Worm (Caenorhabditis elegans) whole organism, L4 larva: ENCODE results near the gene pdhb-1.
A peak's percentile ranks its signal among the peaks of the same experiment; 100 is the strongest.

Source experiments
- D1046.2 ChIP-seq: fragments of 200-800 bp; sonication (Bioruptor generic); IDR thresholded peaks from 2 replicates; pipeline ENCODE4 v1.3.6; 2022; ENCODE audit warnings: missing genetic modification characterization, missing compliant biosample characterization
- F10B5.3 ChIP-seq: sonication (generic microtip); optimal IDR thresholded peaks from 2 replicates; lab custom pipeline; 2016; ENCODE audit warnings: mild to moderate bottlenecking, missing genetic modification characterization, missing compliant biosample characterization
- T20F7.1 ChIP-seq: fragments of 200-800 bp; sonication (Bioruptor generic); optimal IDR thresholded peaks from 2 replicates; lab custom pipeline; 2018; ENCODE audit warnings: mild to moderate bottlenecking, missing genetic modification characterization, missing compliant biosample characterization
- Y48G9A.11 ChIP-seq: fragments of 200-800 bp; sonication (Bioruptor generic); IDR thresholded peaks from 2 replicates; pipeline ENCODE4 v1.3.6; 2022; ENCODE audit warnings: missing genetic modification reagents, missing genetic modification characterization, missing compliant biosample characterization
- ZK546.5 ChIP-seq, 2 experiments: sonication (generic microtip); optimal IDR thresholded peaks; 2 replicates each; lab custom pipeline; 2017; ENCODE audit warnings: missing biosample characterization in 2 of 2, missing genetic modification characterization in 2 of 2
- aha-1 ChIP-seq: fragments of 150-350 bp; peaks from one replicate; lab custom pipeline; 2014; ENCODE audit warnings: missing biosample characterization, missing genetic modification characterization
- attf-4 ChIP-seq: sonication (generic microtip); optimal IDR thresholded peaks from 3 replicates; lab custom pipeline; 2017; ENCODE audit warnings: missing biosample characterization, missing genetic modification characterization
- ceh-32 ChIP-seq: sonication (generic microtip); optimal IDR thresholded peaks from 2 replicates; lab custom pipeline; 2016; ENCODE audit warnings: mild to moderate bottlenecking, missing genetic modification characterization, missing compliant biosample characterization; ENCODE audit not compliant: poor library complexity
- daf-16 ChIP-seq, 3 experiments: sonication (generic microtip); optimal IDR thresholded peaks; 2 replicates each; lab custom pipeline; 2016 to 2017; ENCODE audit warnings: missing genetic modification characterization in 3 of 3, missing genetic modification reagents in 3 of 3, mild to moderate bottlenecking in 2 of 3, missing compliant biosample characterization in 2 of 3, missing biosample characterization in 1 of 3, moderate library complexity in 1 of 3
- daf-8 ChIP-seq: fragments of 200-800 bp; sonication (Bioruptor generic); IDR thresholded peaks from 2 replicates; pipeline ENCODE4 v1.3.6; 2022; ENCODE audit warnings: missing genetic modification characterization, missing compliant biosample characterization
- dmd-6 ChIP-seq: fragments of 200-800 bp; sonication (Bioruptor generic); IDR thresholded peaks from 2 replicates; pipeline ENCODE4 v1.3.6; 2022; ENCODE audit warnings: missing genetic modification reagents, missing genetic modification characterization, missing compliant biosample characterization
- dpl-1 ChIP-seq: fragments of 150-350 bp; optimal IDR thresholded peaks from 2 replicates; lab custom pipeline; 2014; ENCODE audit warnings: missing biosample characterization, missing genetic modification reagents, missing genetic modification characterization
- duxl-1 ChIP-seq: sonication (generic microtip); optimal IDR thresholded peaks from 2 replicates; lab custom pipeline; 2016; ENCODE audit warnings: mild to moderate bottlenecking, missing genetic modification characterization, moderate library complexity, missing compliant biosample characterization; ENCODE audit not compliant: poor library complexity
- dve-1 ChIP-seq: sonication (generic microtip); optimal IDR thresholded peaks from 2 replicates; lab custom pipeline; 2017; ENCODE audit warnings: antibody characterized with exemption, mild to moderate bottlenecking, missing genetic modification characterization, missing compliant biosample characterization; ENCODE audit not compliant: insufficient read depth
- egl-43 ChIP-seq: fragments of 200-800 bp; sonication (Bioruptor generic); IDR thresholded peaks from 2 replicates; pipeline ENCODE4 v1.3.6; 2022; ENCODE audit warnings: missing genetic modification reagents, missing genetic modification characterization, missing compliant biosample characterization
- fkh-10 ChIP-seq: fragments of 150-350 bp; optimal IDR thresholded peaks from 2 replicates; lab custom pipeline; 2014; ENCODE audit warnings: missing biosample characterization, missing genetic modification reagents, missing genetic modification characterization
- fos-1 ChIP-seq: fragments of 150-350 bp; optimal IDR thresholded peaks from 2 replicates; lab custom pipeline; 2014; ENCODE audit warnings: missing biosample characterization, missing genetic modification characterization
- hif-1 ChIP-seq, 2 experiments: sonication (generic microtip); optimal IDR thresholded peaks; 2 replicates each; lab custom pipeline; 2016 to 2017; ENCODE audit warnings: missing compliant biosample characterization in 2 of 2, missing genetic modification characterization in 2 of 2, missing genetic modification reagents in 2 of 2, missing genotype in 2 of 2, mild to moderate bottlenecking in 1 of 2
- hlh-30 ChIP-seq: sonication (generic microtip); optimal IDR thresholded peaks from 2 replicates; lab custom pipeline; 2017; ENCODE audit warnings: antibody characterized with exemption, mild to moderate bottlenecking, missing genetic modification characterization, missing compliant biosample characterization; ENCODE audit not compliant: insufficient read depth
- jun-1 ChIP-seq: fragments of 150-350 bp; optimal IDR thresholded peaks from 2 replicates; lab custom pipeline; 2014; ENCODE audit warnings: missing biosample characterization, missing genetic modification reagents, missing genetic modification characterization
- lim-7 ChIP-seq: fragments of 200-800 bp; sonication (Bioruptor generic); IDR thresholded peaks from 2 replicates; pipeline ENCODE4 v1.3.6; 2022; ENCODE audit warnings: missing genetic modification characterization, missing compliant biosample characterization
- lin-1 ChIP-seq: fragments of 200-800 bp; sonication (Bioruptor generic); IDR thresholded peaks from 2 replicates; pipeline ENCODE4 v1.3.6; 2022; ENCODE audit warnings: missing genetic modification reagents, missing genetic modification characterization, missing compliant biosample characterization
- mdl-1 ChIP-seq, 2 experiments: fragments of 150-350 bp in 1 of 2; sonication (generic microtip) in 1 of 2; optimal IDR thresholded peaks; 2 replicates each; lab custom pipeline; 2014 to 2017; ENCODE audit warnings: missing biosample characterization in 2 of 2, missing genetic modification characterization in 2 of 2
- nhr-11 ChIP-seq: fragments of 150-350 bp; optimal IDR thresholded peaks from 2 replicates; lab custom pipeline; 2014; ENCODE audit warnings: missing biosample characterization, missing genetic modification characterization
- nhr-25 ChIP-seq: sonication (generic microtip); optimal IDR thresholded peaks from 2 replicates; lab custom pipeline; 2017; ENCODE audit warnings: missing genetic modification characterization, mild to moderate bottlenecking, missing compliant biosample characterization, antibody characterized with exemption, moderate library complexity, borderline replicate concordance; ENCODE audit not compliant: insufficient read depth
- nhr-42 ChIP-seq: fragments of 200-800 bp; sonication (Bioruptor generic); IDR thresholded peaks from 2 replicates; pipeline ENCODE4 v1.3.6; 2022; ENCODE audit warnings: missing genetic modification characterization, missing compliant biosample characterization
- nhr-6 ChIP-seq: fragments of 150-350 bp; optimal IDR thresholded peaks from 2 replicates; lab custom pipeline; 2014; ENCODE audit warnings: missing biosample characterization, missing genetic modification characterization
- pha-4 ChIP-seq, 2 experiments: fragments of 150-350 bp in 1 of 2; fragments of 200-800 bp in 1 of 2; sonication (Bioruptor generic) in 1 of 2; IDR thresholded peaks in 1 of 2; optimal IDR thresholded peaks in 1 of 2; 2 replicates each; pipeline versions ENCODE4 v1.3.6 to Lab custom; 2014 to 2022; ENCODE audit warnings: missing genetic modification characterization in 2 of 2, missing genetic modification reagents in 2 of 2, missing biosample characterization in 1 of 2, missing compliant biosample characterization in 1 of 2
- php-3 ChIP-seq: fragments of 200-800 bp; sonication (Bioruptor generic); IDR thresholded peaks from 2 replicates; pipeline ENCODE4 v1.3.6; 2022; ENCODE audit warnings: missing genetic modification reagents, missing genetic modification characterization, missing compliant biosample characterization
- spr-1 ChIP-seq: sonication (generic microtip); optimal IDR thresholded peaks from 2 replicates; lab custom pipeline; 2016; ENCODE audit warnings: mild to moderate bottlenecking, missing genetic modification characterization, missing compliant biosample characterization
- spr-3 ChIP-seq: fragments of 200-800 bp; sonication (Bioruptor generic); optimal IDR thresholded peaks from 2 replicates; lab custom pipeline; 2018; ENCODE audit warnings: mild to moderate bottlenecking, missing genetic modification characterization, missing compliant biosample characterization
- vab-7 ChIP-seq: fragments of 200-800 bp; sonication (Bioruptor generic); IDR thresholded peaks from 2 replicates; pipeline ENCODE4 v1.3.6; 2022; ENCODE audit warnings: missing genetic modification reagents, missing genetic modification characterization, missing compliant biosample characterization
- zag-1 ChIP-seq: fragments of 150-350 bp; optimal IDR thresholded peaks from 2 replicates; lab custom pipeline; 2014; ENCODE audit warnings: missing biosample characterization, missing genetic modification characterization
- zfp-2 ChIP-seq: sonication (generic microtip); optimal IDR thresholded peaks from 2 replicates; lab custom pipeline; 2016; ENCODE audit warnings: mild to moderate bottlenecking, missing genetic modification characterization, missing compliant biosample characterization
- zfp-3 ChIP-seq: fragments of 200-800 bp; sonication (Bioruptor generic); conservative IDR thresholded peaks from 2 replicates; pipeline ENCODE4 v1.3.6; 2022; ENCODE audit warnings: missing genetic modification reagents, missing genetic modification characterization, missing compliant biosample characterization
- zip-2 ChIP-seq: fragments of 150-350 bp; optimal IDR thresholded peaks from 2 replicates; lab custom pipeline; 2014; ENCODE audit warnings: missing biosample characterization, missing genetic modification characterization
- ztf-11 ChIP-seq: fragments of 150-350 bp; optimal IDR thresholded peaks from 2 replicates; lab custom pipeline; 2014; ENCODE audit warnings: missing biosample characterization, missing genetic modification characterization

The pdhb-1 gene

DNA sequence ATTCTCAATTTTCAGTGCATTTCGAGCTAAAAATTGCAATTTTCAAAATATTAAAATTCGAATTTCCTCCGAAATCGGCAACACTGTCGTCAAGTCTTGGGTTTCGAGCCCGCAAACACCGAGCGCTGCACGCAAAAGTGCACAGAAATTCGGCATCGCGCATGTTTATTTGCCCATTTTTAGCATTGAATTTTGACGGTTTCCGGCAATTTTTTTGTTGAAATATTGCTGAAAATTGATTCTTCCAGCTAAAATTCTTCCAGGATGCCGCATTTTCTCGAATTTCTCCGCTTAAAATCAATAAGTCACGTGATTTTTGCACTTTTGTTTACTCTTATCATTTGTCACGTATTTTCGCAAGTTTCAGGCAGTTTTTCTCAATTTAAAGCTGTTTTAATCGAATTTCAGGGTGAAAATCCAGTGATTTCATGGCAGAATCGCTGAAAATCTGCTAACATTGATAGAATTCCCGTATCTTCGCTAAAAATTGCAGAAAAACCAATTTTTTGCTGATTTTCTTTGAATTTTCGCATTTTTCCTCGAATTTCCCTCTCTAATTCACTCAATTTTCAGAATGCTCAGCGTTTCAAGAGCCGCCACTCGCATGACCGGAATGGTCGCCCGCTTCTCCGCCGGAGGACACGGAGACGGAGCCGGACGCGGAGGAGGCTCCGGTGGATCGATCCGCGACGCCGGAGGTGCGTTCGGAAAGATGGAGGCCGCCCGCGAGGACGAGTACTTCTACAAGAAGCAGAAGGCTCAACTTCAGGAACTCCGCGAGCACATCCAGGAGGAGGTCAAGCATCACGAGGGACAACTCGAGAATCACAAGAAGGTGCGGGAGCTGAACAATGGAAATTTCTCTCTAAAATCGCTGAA lies 13.9 kb upstream of the pdhb-1 start, which contains the start of gene mai-2 (continued):
- no peak for TF ChIP-seq daf-8 (GFP tag; lab: Robert Waterston, UW)
- 0 out of 2 replicates have a peak, but pooled peaks have one; percentile 38 for TF ChIP-seq php-3
- no peak for TF ChIP-seq jun-1
- TF ChIP-seq spr-1 (tag; lab: Kevin White, UChicago), result no peak
- peak; percentile 76 to 97 for TF ChIP-seq hif-1 (tag; optimal IDR thresholded peaks at IDR 0.05; lab: Kevin White, UChicago)
- TF ChIP-seq nhr-6 (tag; lab: Kevin White, UChicago), result peak; percentile 42
- TF ChIP-seq fos-1 (tag; lab: Kevin White, UChicago), result no peak
- peak; percentile 39 for TF ChIP-seq T20F7.1 (GFP tag; lab: Kevin White, UChicago)
- no peak for TF ChIP-seq attf-4 (tag; lab: Kevin White, UChicago)
- TF ChIP-seq dmd-6, result no peak
- TF ChIP-seq ZK546.5 (tag; optimal IDR thresholded peaks at IDR 0.05; lab: Kevin White, UChicago), result no peak
- no peak for TF ChIP-seq F10B5.3
- no peak for TF ChIP-seq ceh-32 (tag; lab: Kevin White, UChicago)
- no peak for TF ChIP-seq nhr-11 (tag; lab: Kevin White, UChicago)
- peak; percentile 93 for TF ChIP-seq aha-1 (tag; lab: Kevin White, UChicago)
- no peak for TF ChIP-seq fkh-10
- peak; percentile 28 for TF ChIP-seq nhr-25
- TF ChIP-seq duxl-1 (tag; lab: Kevin White, UChicago), result peak; percentile 10
- peak; percentile 87 for TF ChIP-seq dpl-1 (GFP tag; lab: Kevin White, UChicago)
- TF ChIP-seq pha-4 (GFP tag; IDR thresholded peaks at IDR 0.05; lab: Robert Waterston, UW), result peak; percentile 62; the same call in 1 of the 2 replicates
- TF ChIP-seq pha-4 (tag; optimal IDR thresholded peaks at IDR 0.05; lab: Kevin White, UChicago), result no peak
- TF ChIP-seq lin-1 (GFP tag; lab: Robert Waterston, UW), result no peak
- TF ChIP-seq zfp-2 (tag; lab: Kevin White, UChicago), result no peak
- no peak for TF ChIP-seq zfp-3
- TF ChIP-seq vab-7 (GFP tag; lab: Robert Waterston, UW), result no peak
- no peak for TF ChIP-seq nhr-42
- TF ChIP-seq zip-2, result no peak
- no peak for TF ChIP-seq Y48G9A.11 (GFP tag; lab: Robert Waterston, UW)
- no peak for TF ChIP-seq D1046.2 (GFP tag; lab: Robert Waterston, UW)
- TF ChIP-seq dve-1 (tag; lab: Kevin White, UChicago), result peak; percentile 58
- TF ChIP-seq lim-7 (GFP tag; lab: Robert Waterston, UW), result no peak
- TF ChIP-seq zag-1 (tag; lab: Kevin White, UChicago), result no peak
- no peak for TF ChIP-seq egl-43
- peak; percentile 91 for TF ChIP-seq hlh-30
- TF ChIP-seq mdl-1 (tag; optimal IDR thresholded peaks at IDR 0.05; lab: Kevin White, UChicago), result peak in 1 of 2 experiments; percentile 14
- TF ChIP-seq ztf-11 (tag; lab: Kevin White, UChicago), result no peak
- no peak for TF ChIP-seq daf-16 (GFP tag; optimal IDR thresholded peaks at IDR 0.05; lab: Kevin White, UChicago)
- TF ChIP-seq daf-16 (tag; optimal IDR thresholded peaks at IDR 0.05; lab: Kevin White, UChicago), result peak; percentile 77
- TF ChIP-seq spr-3 (GFP tag; lab: Kevin White, UChicago), result no peak
